Worm (Caenorhabditis elegans): ENCODE data around the gene C15C7.4.

- TF ChIP-seq med-1 (GFP tag; optimal IDR thresholded peaks at IDR 0.05; ENCODE audit: insufficient read depth) (no peak), ref-1 (GFP tag; conservative IDR thresholded peaks at IDR 0.05) (no peak), flt-1 (GFP tag; IDR thresholded peaks at IDR 0.05) (no peak), tab-1 (GFP tag; IDR thresholded peaks at IDR 0.05) (no peak), ztf-29 (GFP tag; IDR thresholded peaks at IDR 0.05) (no peak), T22C8.4 (GFP tag; IDR thresholded peaks at IDR 0.05) (no peak), klf-2 (GFP tag; conservative IDR thresholded peaks at IDR 0.05) (no peak)
Measured at ce11 chrX:3126233-3126632, 19.1 kb upstream of the C15C7.4 start.
